Worm (Caenorhabditis elegans): ENCODE data around the gene nas-9.

nas-9 gene

ce11 chrV:4839913-4840312 lies at the start of gene nas-9:
Gene nas-9 (minus strand): TSS chrV:4840013.
- no peak for TF ChIP-seq ceh-19 (GFP tag; optimal IDR thresholded peaks at IDR 0.05)

DNA sequence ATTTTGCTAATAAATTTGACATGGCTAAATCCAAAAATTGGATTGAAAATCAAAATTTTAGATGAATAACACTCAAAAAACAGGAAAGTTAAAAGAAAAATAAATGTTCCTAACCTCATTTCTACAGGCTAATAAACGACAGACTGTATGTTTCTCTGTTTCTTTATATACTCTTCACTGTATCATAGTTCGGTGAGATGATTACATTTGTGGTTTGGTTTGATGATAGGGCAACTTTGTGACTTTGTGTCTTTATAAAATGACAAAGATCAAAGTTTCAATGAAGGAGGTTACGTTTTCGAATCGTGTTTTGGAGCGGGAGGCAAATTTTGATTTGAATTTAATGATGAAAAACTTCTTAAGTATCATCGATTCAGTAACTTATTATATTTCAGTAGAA lies 49.7 kb upstream of the nas-9 start, which contains the start of gene ugt-12:
Gene ugt-12 (minus strand): TSS at position 153 of the 400 bp plus-strand sequence.
- no peak for TF ChIP-seq fkh-10 (GFP tag; optimal IDR thresholded peaks at IDR 0.05)
- TF ChIP-seq ceh-18 (tag; optimal IDR thresholded peaks at IDR 0.05), result no peak
- no peak for TF ChIP-seq ahr-1 (tag; optimal IDR thresholded peaks at IDR 0.05)
- no peak for TF ChIP-seq dmd-4 (tag; optimal IDR thresholded peaks at IDR 0.05; ENCODE audit: borderline replicate concordance)
- TF ChIP-seq hlh-8 (tag; optimal IDR thresholded peaks at IDR 0.05), result no peak
- TF ChIP-seq zip-5 (tag; optimal IDR thresholded peaks at IDR 0.05), result no peak
- TF ChIP-seq ceh-22 (tag; optimal IDR thresholded peaks at IDR 0.05), result no peak
- TF ChIP-seq odd-2 (tag; optimal IDR thresholded peaks at IDR 0.05), result no peak
- TF ChIP-seq lin-11 (tag; optimal IDR thresholded peaks at IDR 0.05), result no peak

DNA sequence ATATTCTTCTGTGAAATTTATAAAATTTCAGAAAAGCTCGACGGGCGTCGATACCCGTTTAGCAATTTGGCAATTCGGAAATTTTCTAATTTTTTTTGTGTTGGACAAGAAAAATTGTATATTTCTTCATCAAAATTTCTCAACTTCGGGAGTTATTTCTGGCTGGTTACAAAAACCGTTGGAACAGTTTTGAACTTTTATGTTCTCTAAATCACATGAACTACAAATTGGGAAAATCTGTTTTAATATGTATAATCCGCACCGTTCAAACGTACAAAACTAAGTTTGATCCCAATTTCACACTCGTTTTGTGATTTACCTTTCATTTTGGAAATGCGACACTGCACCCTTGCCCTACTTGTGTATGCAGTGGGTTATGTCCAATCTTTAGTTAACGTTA lies 45.6 kb upstream of the nas-9 start, which contains the start of gene T19H12.3:
Gene T19H12.3 (plus strand): TSS at position 301 of the 400 bp plus-strand sequence.
- TF ChIP-seq ceh-14 (tag; optimal IDR thresholded peaks at IDR 0.05) (no peak), odd-2 (tag; optimal IDR thresholded peaks at IDR 0.05) (no peak), tbx-2 (tag; optimal IDR thresholded peaks at IDR 0.05) (no peak), C08G9.2 (tag; optimal IDR thresholded peaks at IDR 0.05) (no peak), pat-9 (tag; optimal IDR thresholded peaks at IDR 0.05) (no peak), unc-55 (GFP tag; optimal IDR thresholded peaks at IDR 0.05) (no peak), ama-1 (optimal IDR thresholded peaks at IDR 0.05) (no peak), unc-3 (GFP tag; conservative IDR thresholded peaks at IDR 0.05) (no peak), unc-3 (tag; optimal IDR thresholded peaks at IDR 0.05) (no peak), madf-2 (tag; optimal IDR thresholded peaks at IDR 0.05) (no peak), ceh-9 (tag; optimal IDR thresholded peaks at IDR 0.05) (no peak), pag-3 (tag; optimal IDR thresholded peaks at IDR 0.05; ENCODE audit: borderline replicate concordance) (no peak), K02D7.2 (tag; optimal IDR thresholded peaks at IDR 0.05) (no peak), fkh-6 (tag; optimal IDR thresholded peaks at IDR 0.05) (no peak), pros-1 (tag; optimal IDR thresholded peaks at IDR 0.05) (no peak), ceh-45 (GFP tag; IDR thresholded peaks at IDR 0.05) (no peak), ref-2 (tag; optimal IDR thresholded peaks at IDR 0.05) (no peak), npax-4 (tag; optimal IDR thresholded peaks at IDR 0.05) (no peak), elt-2 (tag; optimal IDR thresholded peaks at IDR 0.05) (no peak), lim-6 (tag; optimal IDR thresholded peaks at IDR 0.05) (no peak), ztf-16 (tag; optimal IDR thresholded peaks at IDR 0.05) (no peak)

ce11 chrV:4884490-4884889 lies 44.7 kb upstream of the nas-9 start, which contains the start of gene T19H12.12:
Gene T19H12.12 (plus strand): TSS chrV:4884790.
- TF ChIP-seq fax-1 (tag; optimal IDR thresholded peaks at IDR 0.05) (no peak), ceh-18 (tag; optimal IDR thresholded peaks at IDR 0.05) (no peak), hlh-8 (tag; optimal IDR thresholded peaks at IDR 0.05) (no peak), pros-1 (tag; optimal IDR thresholded peaks at IDR 0.05) (no peak)

DNA sequence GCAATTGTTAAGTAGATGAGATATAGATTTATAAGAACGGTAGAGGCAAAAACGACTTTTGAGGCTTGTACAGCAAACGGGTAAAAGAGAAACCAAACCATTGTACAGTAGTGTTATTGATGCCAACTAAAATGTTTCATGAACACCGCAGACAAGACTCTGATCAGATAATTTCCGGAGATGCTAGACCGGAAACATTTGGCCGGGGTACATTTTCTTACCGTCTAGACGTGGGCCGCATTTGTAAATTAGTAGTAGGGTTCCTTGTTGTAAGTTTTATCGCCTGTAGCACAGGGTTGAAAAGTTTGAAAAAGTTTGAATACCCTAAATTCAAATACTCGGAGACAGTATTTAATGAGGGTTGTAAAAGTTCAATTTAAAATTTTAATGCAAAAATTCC lies 41.6 kb upstream of the nas-9 start, which contains the start of gene str-32:
Gene str-32 (minus strand): TSS at position 101 of the 400 bp plus-strand sequence.
- no peak for TF ChIP-seq hlh-15 (tag; optimal IDR thresholded peaks at IDR 0.05)
- no peak for TF ChIP-seq ceh-9 (tag; optimal IDR thresholded peaks at IDR 0.05)
- no peak for TF ChIP-seq unc-86 (tag; optimal IDR thresholded peaks at IDR 0.05)
- TF ChIP-seq ceh-34 (tag; optimal IDR thresholded peaks at IDR 0.05), result no peak
- no peak for TF ChIP-seq pha-4 (tag; optimal IDR thresholded peaks at IDR 0.05)
- TF ChIP-seq ceh-22 (tag; optimal IDR thresholded peaks at IDR 0.05), result no peak
- TF ChIP-seq F13H6.1 (tag; optimal IDR thresholded peaks at IDR 0.05), result no peak

Data from whole organism, late embryonic.